Worm (Caenorhabditis elegans) whole organism, young adult: ENCODE measurements around the gene srh-146.

Experiments used
- ama-1 ChIP-seq, 3 experiments: fragments of 150-350 bp in 1 of 3; sonication (generic microtip) in 2 of 3; optimal IDR thresholded peaks; 2 replicates each; lab custom pipeline; 2014 to 2018; ENCODE audit warnings: missing biosample characterization in 2 of 3, missing genetic modification characterization in 2 of 3, missing genetic modification reagents in 2 of 3
- ceh-27 ChIP-seq: fragments of 200-800 bp; sonication (Bioruptor generic); optimal IDR thresholded peaks from 2 replicates; lab custom pipeline; 2018; ENCODE audit warnings: mild to moderate bottlenecking, missing genetic modification characterization, moderate library complexity, missing compliant biosample characterization
- ets-4 ChIP-seq: fragments of 200-800 bp; sonication (Bioruptor generic); optimal IDR thresholded peaks from 2 replicates; lab custom pipeline; 2018; ENCODE audit warnings: mild to moderate bottlenecking, missing genetic modification characterization, missing compliant biosample characterization
- rcor-1 ChIP-seq: fragments of 200-800 bp; sonication (Bioruptor generic); IDR thresholded peaks from 2 replicates; pipeline ENCODE4 v1.3.6; 2022; ENCODE audit warnings: missing genetic modification reagents, missing genetic modification characterization, missing compliant biosample characterization
- rec-8 ChIP-seq, 2 experiments: sonication (generic microtip); optimal IDR thresholded peaks; 2 replicates each; lab custom pipeline; 2016; ENCODE audit warnings: mild to moderate bottlenecking in 2 of 2, missing genetic modification characterization in 2 of 2, missing genetic modification reagents in 2 of 2, missing genotype in 2 of 2, missing biosample characterization in 1 of 2, missing compliant biosample characterization in 1 of 2, moderate library complexity in 1 of 2
- ztf-6 ChIP-seq: fragments of 200-800 bp; sonication (Bioruptor generic); IDR thresholded peaks from 2 replicates; pipeline ENCODE4 v1.3.6; 2022; ENCODE audit warnings: missing genetic modification reagents, missing genetic modification characterization, missing compliant biosample characterization

DNA sequence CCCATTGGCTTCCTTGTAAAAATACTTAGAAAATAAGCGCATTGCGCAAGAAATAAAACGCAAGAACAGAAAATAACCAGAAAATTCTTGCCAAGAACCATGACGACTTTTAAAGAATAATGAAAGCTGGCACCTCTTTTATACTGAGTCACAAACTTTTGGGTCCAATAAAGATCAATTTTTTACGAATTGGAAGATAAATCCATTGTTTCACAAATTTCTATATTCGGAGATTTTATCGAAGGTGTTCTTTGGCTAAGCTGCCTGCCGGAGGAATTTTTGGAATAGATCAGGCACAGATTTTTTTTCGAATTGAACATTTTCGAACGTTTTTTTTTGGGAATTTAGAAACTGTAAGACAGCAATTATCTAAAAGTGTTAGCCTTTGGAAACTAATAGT lies 1.1 kb upstream of the srh-146 start, which contains the start of gene C31B8.9:
- TF ChIP-seq ama-1 (optimal IDR thresholded peaks at IDR 0.05; lab: Kevin White, UChicago) = no peak
- no peak for TF ChIP-seq ama-1 (GFP tag; optimal IDR thresholded peaks at IDR 0.05; lab: Kevin White, UChicago)
- no peak for TF ChIP-seq ceh-27 (GFP tag; lab: Kevin White, UChicago)
- no peak for TF ChIP-seq ets-4
- no peak for TF ChIP-seq rec-8 (tag; optimal IDR thresholded peaks at IDR 0.05; lab: Kevin White, UChicago)
- no peak for TF ChIP-seq ztf-6
- no peak for TF ChIP-seq rcor-1
